Worm (Caenorhabditis elegans) whole organism, L4/young adult: ENCODE data around the gene fbxa-135.

ENCODE experiments used
- W03F9.2 ChIP-seq: fragments of 150-350 bp; optimal IDR thresholded peaks from 2 replicates; lab custom pipeline; 2014; ENCODE audit warnings: missing biosample characterization, missing genetic modification characterization
- dao-5 ChIP-seq: sonication (generic microtip); optimal IDR thresholded peaks from 2 replicates; lab custom pipeline; 2016; ENCODE audit warnings: missing genotype, missing genetic modification characterization, moderate library complexity, missing compliant biosample characterization
- him-1 ChIP-seq: sonication (generic microtip); optimal IDR thresholded peaks from 2 replicates; lab custom pipeline; 2016; ENCODE audit warnings: missing genotype, missing genetic modification reagents, missing genetic modification characterization, missing compliant biosample characterization

ce11 chrV:15354648-15355047, 47.4 kb upstream of the fbxa-135 start, which contains the start of gene C29F3.7:
- TF ChIP-seq him-1 (tag; lab: Kevin White, UChicago), result no peak
- TF ChIP-seq dao-5 (tag; lab: Kevin White, UChicago), result no peak
- TF ChIP-seq W03F9.2 (tag; lab: Kevin White, UChicago), result no peak
